Fruit fly (Drosophila melanogaster): ENCODE results near the gene CG13946.

Gene CG13946

DNA sequence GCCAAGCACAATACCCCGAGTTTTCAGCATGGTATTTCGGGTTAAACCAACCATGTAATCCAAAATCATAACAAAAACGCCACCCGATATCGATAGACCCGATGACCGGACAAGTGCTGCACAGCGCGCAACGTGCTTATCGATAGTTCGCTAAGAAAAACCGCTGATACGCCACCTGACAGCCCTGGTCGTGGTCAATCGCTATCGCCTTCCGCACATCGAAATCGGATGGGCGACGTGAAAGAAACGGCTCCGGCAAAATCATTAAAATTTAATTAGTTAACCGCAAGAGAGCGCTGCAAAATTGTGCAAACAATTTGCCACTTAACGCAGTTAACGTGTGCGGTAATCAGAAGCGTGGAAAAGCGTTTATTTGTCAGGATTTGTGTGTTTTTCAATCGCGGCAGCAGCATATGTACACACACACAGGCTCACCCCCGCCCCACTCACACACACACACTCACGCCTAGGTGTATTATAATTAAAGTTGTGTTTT, 49.5 kb downstream of the CG13946 start, which contains the start of the genes CG3862 and dock (continued):
- no peak for TF ChIP-seq fd96Cb (tag; optimal IDR thresholded peaks at IDR 0.05)
- peak; percentile 91 for TF ChIP-seq sens (GFP tag)
- TF ChIP-seq CG6689 (GFP tag; IDR thresholded peaks at IDR 0.05): no peak
- peak; percentile 17 for TF ChIP-seq kni (GFP tag; optimal IDR thresholded peaks at IDR 0.05)
- no peak for TF ChIP-seq CG11560 (tag; IDR thresholded peaks at IDR 0.05)
- TF ChIP-seq CG9932 (GFP tag; IDR thresholded peaks at IDR 0.05): peak; percentile 86
- TF ChIP-seq tx (GFP tag; optimal IDR thresholded peaks at IDR 0.05): peak; percentile 46
- TF ChIP-seq CG2202 (tag; optimal IDR thresholded peaks at IDR 0.05): peak; percentile 38
- peak; percentile 66 for TF ChIP-seq CG10543 (GFP tag; optimal IDR thresholded peaks at IDR 0.05)
- TF ChIP-seq nmo (GFP tag; optimal IDR thresholded peaks at IDR 0.05): peak; percentile 62
- peak; percentile 20 for TF ChIP-seq kah (GFP tag; optimal IDR thresholded peaks at IDR 0.05)
- TF ChIP-seq CG33557 (GFP tag; optimal IDR thresholded peaks at IDR 0.05): peak; percentile 34
- TF ChIP-seq CG17802 (tag; optimal IDR thresholded peaks at IDR 0.05): no peak
- peak; percentile 45; the same call in 2 of the 3 replicates for TF ChIP-seq row (GFP tag; IDR thresholded peaks at IDR 0.05)
- TF ChIP-seq CG12104 (GFP tag; optimal IDR thresholded peaks at IDR 0.05): no peak
- peak; percentile 4 for TF ChIP-seq CG9609 (GFP tag; optimal IDR thresholded peaks at IDR 0.05)
- peak; percentile 75 for TF ChIP-seq repo (GFP tag; optimal IDR thresholded peaks at IDR 0.05)
- peak; percentile 13; the same call in 1 of the 3 replicates for TF ChIP-seq so (GFP tag; IDR thresholded peaks at IDR 0.05)
- TF ChIP-seq nom (GFP tag; optimal IDR thresholded peaks at IDR 0.05): peak; percentile 68
- no peak for TF ChIP-seq CG3726 (GFP tag; IDR thresholded peaks at IDR 0.05)
- peak; percentile 57 for TF ChIP-seq Nf-YC (tag; optimal IDR thresholded peaks at IDR 0.05)
- TF ChIP-seq CG8359 (GFP tag; optimal IDR thresholded peaks at IDR 0.05; ENCODE audit: borderline replicate concordance): no peak
- peak; percentile 95 for TF ChIP-seq amos (GFP tag; IDR thresholded peaks at IDR 0.05; ENCODE audit: partially characterized antibody)
- peak; percentile 67 for TF ChIP-seq exex (tag; optimal IDR thresholded peaks at IDR 0.05)
- TF ChIP-seq C15 (GFP tag; IDR thresholded peaks at IDR 0.05): no peak
- peak in 1 of 2 experiments; percentile 20 for TF ChIP-seq Hr78 (GFP tag; optimal IDR thresholded peaks at IDR 0.05)
- TF ChIP-seq CG6854 (GFP tag; optimal IDR thresholded peaks at IDR 0.05): no peak
- TF ChIP-seq CG6765 (GFP tag; optimal IDR thresholded peaks at IDR 0.05): peak; percentile 54
- TF ChIP-seq CG13894 (tag; optimal IDR thresholded peaks at IDR 0.05): peak; percentile 37
- peak; percentile 54 for TF ChIP-seq CG3281 (GFP tag; optimal IDR thresholded peaks at IDR 0.05)
- no peak for TF ChIP-seq CG16779 (GFP tag; IDR thresholded peaks at IDR 0.05)
- TF ChIP-seq Adf1 (GFP tag; IDR thresholded peaks at IDR 0.05): no peak
- TF ChIP-seq crp (GFP tag; optimal IDR thresholded peaks at IDR 0.05): peak in 1 of 2 experiments; percentile 60
- peak; percentile 58 for TF ChIP-seq tin (GFP tag; optimal IDR thresholded peaks at IDR 0.05)
- TF ChIP-seq run (tag; optimal IDR thresholded peaks at IDR 0.05): peak; percentile 68
- TF ChIP-seq pan (optimal IDR thresholded peaks at IDR 0.05): no peak
- peak in 1 of 2 experiments; percentile 50 for TF ChIP-seq pan (GFP tag; optimal IDR thresholded peaks at IDR 0.05 in 1 of 2, IDR thresholded peaks at IDR 0.05 in 1 of 2)
- TF ChIP-seq CG17829 (tag; optimal IDR thresholded peaks at IDR 0.05): peak; percentile 50
- TF ChIP-seq ERR (GFP tag; optimal IDR thresholded peaks at IDR 0.05): peak; percentile 51
- TF ChIP-seq gcm2 (GFP tag; optimal IDR thresholded peaks at IDR 0.05): no peak
- TF ChIP-seq CG16813 (GFP tag; IDR thresholded peaks at IDR 0.05; ENCODE audit: partially characterized antibody): peak; percentile 94
- peak; percentile 66 for TF ChIP-seq Antp (GFP tag; optimal IDR thresholded peaks at IDR 0.05)
- no peak for TF ChIP-seq seq (GFP tag; IDR thresholded peaks at IDR 0.05)
- TF ChIP-seq CG17612 (GFP tag; IDR thresholded peaks at IDR 0.05): no peak
- TF ChIP-seq CG3163 (GFP tag; optimal IDR thresholded peaks at IDR 0.05): peak; percentile 66
- peak; percentile 97 for TF ChIP-seq CG17186 (GFP tag; optimal IDR thresholded peaks at IDR 0.05)
- TF ChIP-seq mld (GFP tag; IDR thresholded peaks at IDR 0.05; ENCODE audit: partially characterized antibody): peak; percentile 98
- TF ChIP-seq chif (GFP tag; optimal IDR thresholded peaks at IDR 0.05): peak; percentile 7 to 28
- TF ChIP-seq CG4360 (GFP tag; IDR thresholded peaks at IDR 0.05): no peak; the same call in 1 of the 2 replicates
- peak; percentile 90 for TF ChIP-seq hbn (GFP tag; IDR thresholded peaks at IDR 0.05; ENCODE audit: partially characterized antibody)

All from whole organism, embryonic.